Worm (Caenorhabditis elegans) whole organism, mixed stage, embryonic: ENCODE results near the gene F42D1.4.

ENCODE experiments used
- blmp-1 ChIP-seq: fragments of 150-350 bp; optimal IDR thresholded peaks from 2 replicates; lab custom pipeline; 2014; ENCODE audit warnings: missing biosample characterization, missing genetic modification characterization
- ceh-83 ChIP-seq: fragments of 200-800 bp; sonication (Bioruptor generic); optimal IDR thresholded peaks from 2 replicates; lab custom pipeline; 2018; ENCODE audit warnings: mild to moderate bottlenecking, missing genetic modification characterization, missing compliant biosample characterization
- elt-1 ChIP-seq: sonication (generic microtip); optimal IDR thresholded peaks from 2 replicates; lab custom pipeline; 2017; ENCODE audit warnings: missing genetic modification characterization, mild to moderate bottlenecking, missing compliant biosample characterization, antibody characterized with exemption, moderate library complexity, borderline replicate concordance; ENCODE audit not compliant: insufficient read depth
- flh-1 ChIP-seq: fragments of 200-800 bp; sonication (Bioruptor generic); optimal IDR thresholded peaks from 2 replicates; lab custom pipeline; 2018; ENCODE audit warnings: mild to moderate bottlenecking, missing genetic modification characterization, moderate library complexity, missing compliant biosample characterization
- ham-2 ChIP-seq: fragments of 200-800 bp; sonication (Bioruptor generic); optimal IDR thresholded peaks from 2 replicates; lab custom pipeline; 2018; ENCODE audit warnings: mild to moderate bottlenecking, missing genetic modification characterization, missing compliant biosample characterization
- lsy-2 ChIP-seq: fragments of 150-350 bp; optimal IDR thresholded peaks from 2 replicates; lab custom pipeline; 2014; ENCODE audit warnings: missing biosample characterization, missing genetic modification characterization
- nhr-237 ChIP-seq: fragments of 150-350 bp; optimal IDR thresholded peaks from 2 replicates; lab custom pipeline; 2014; ENCODE audit warnings: missing biosample characterization, missing genetic modification characterization
- nhr-28 ChIP-seq: fragments of 150-350 bp; optimal IDR thresholded peaks from 2 replicates; lab custom pipeline; 2014; ENCODE audit warnings: missing biosample characterization, missing genetic modification characterization
- pha-4 ChIP-seq: fragments of 150-350 bp; optimal IDR thresholded peaks from 2 replicates; lab custom pipeline; 2018; ENCODE audit warnings: missing biosample characterization, missing genetic modification reagents, missing genetic modification characterization
- snpc-4 ChIP-seq: fragments of 150-350 bp; optimal IDR thresholded peaks from 2 replicates; lab custom pipeline; 2014; ENCODE audit warnings: missing biosample characterization, missing genetic modification characterization
- sptf-1 ChIP-seq: sonication (generic microtip); optimal IDR thresholded peaks from 2 replicates; lab custom pipeline; 2017; ENCODE audit warnings: mild to moderate bottlenecking, missing genetic modification characterization, moderate library complexity, missing compliant biosample characterization
- zip-8 ChIP-seq: fragments of 150-350 bp; optimal IDR thresholded peaks from 2 replicates; lab custom pipeline; 2014; ENCODE audit warnings: missing biosample characterization, missing genetic modification characterization
- ztf-11 ChIP-seq: fragments of 150-350 bp; optimal IDR thresholded peaks from 2 replicates; lab custom pipeline; 2014; ENCODE audit warnings: missing biosample characterization, missing genetic modification characterization

- TF ChIP-seq lsy-2 (tag; lab: Kevin White, UChicago): no peak
- TF ChIP-seq pha-4 (tag; lab: Kevin White, UChicago): no peak
- peak; percentile 93 for TF ChIP-seq elt-1 (tag; lab: Kevin White, UChicago)
- TF ChIP-seq nhr-237 (tag; lab: Kevin White, UChicago): no peak
- no peak for TF ChIP-seq ceh-83 (GFP tag; lab: Kevin White, UChicago)
- no peak for TF ChIP-seq sptf-1
- TF ChIP-seq ztf-11: no peak
- no peak for TF ChIP-seq nhr-28 (tag; lab: Kevin White, UChicago)
- TF ChIP-seq blmp-1 (tag; lab: Kevin White, UChicago): no peak
- TF ChIP-seq flh-1 (GFP tag; lab: Kevin White, UChicago): no peak
- TF ChIP-seq zip-8: no peak
- TF ChIP-seq snpc-4 (tag; lab: Kevin White, UChicago): no peak
- TF ChIP-seq ham-2 (GFP tag; lab: Kevin White, UChicago): peak; percentile 88
Observed at ce11 chrX:14790320-14791048, 16.6 kb upstream of the F42D1.4 start, which contains the start of gene tatn-1.
